Fruit fly (Drosophila melanogaster) whole organism, embryonic: Measurements from ENCODE around the gene CG13928.

Experiments used
- Adf1 ChIP-seq: fragments of 200-800 bp; sonication (Bioruptor generic); IDR thresholded peaks from 2 replicates; pipeline ENCODE4 v1.3.6; 2022; ENCODE audit warnings: missing biosample characterization, missing genetic modification characterization
- CG11504 ChIP-seq: fragments of 200-800 bp; sonication (Bioruptor generic); optimal IDR thresholded peaks from 3 replicates; lab custom pipeline; 2019; ENCODE audit warnings: missing biosample characterization, mild to moderate bottlenecking, missing genetic modification characterization, moderate library complexity
- CG18619 ChIP-seq: fragments of 200-800 bp; sonication (Bioruptor generic); optimal IDR thresholded peaks from 3 replicates; lab custom pipeline; 2017; ENCODE audit warnings: missing biosample characterization, mild to moderate bottlenecking, missing genetic modification characterization
- CG34376 ChIP-seq: fragments of 200-800 bp; sonication (Bioruptor generic); optimal IDR thresholded peaks from 2 replicates; lab custom pipeline; 2018; ENCODE audit warnings: missing biosample characterization, mild to moderate bottlenecking, missing genetic modification characterization
- Dip2 ChIP-seq: fragments of 200-800 bp; sonication (Bioruptor generic); IDR thresholded peaks from 2 replicates; pipeline ENCODE4 v1.3.6; 2022; ENCODE audit warnings: missing biosample characterization, missing genetic modification characterization
- Ptx1 ChIP-seq: fragments of 200-800 bp; sonication (Bioruptor generic); IDR thresholded peaks from 2 replicates; pipeline ENCODE4 v1.3.6; 2022; ENCODE audit warnings: missing biosample characterization, missing genetic modification characterization
- Ssrp ChIP-seq: fragments of 200-800 bp; sonication (Bioruptor generic); optimal IDR thresholded peaks from 2 replicates; lab custom pipeline; 2018; ENCODE audit warnings: missing biosample characterization, mild to moderate bottlenecking, missing genetic modification characterization, moderate library complexity
- br ChIP-seq: fragments of >200 bp; optimal IDR thresholded peaks from 2 replicates; lab custom pipeline; 2017
- croc ChIP-seq: fragments of 200-800 bp; sonication (Bioruptor generic); conservative IDR thresholded peaks from 3 replicates; pipeline ENCODE4 v1.3.6; 2022; ENCODE audit warnings: missing biosample characterization, missing genetic modification characterization
- mam ChIP-seq: fragments of 200-800 bp; sonication (Bioruptor generic); optimal IDR thresholded peaks from 3 replicates; lab custom pipeline; 2016; ENCODE audit warnings: missing biosample characterization, missing genetic modification characterization
- tgo ChIP-seq: fragments of 200-800 bp; sonication (Bioruptor generic); IDR thresholded peaks from 3 replicates; pipeline ENCODE4 v1.3.6; 2022; ENCODE audit warnings: missing biosample characterization, missing genetic modification characterization

DNA sequence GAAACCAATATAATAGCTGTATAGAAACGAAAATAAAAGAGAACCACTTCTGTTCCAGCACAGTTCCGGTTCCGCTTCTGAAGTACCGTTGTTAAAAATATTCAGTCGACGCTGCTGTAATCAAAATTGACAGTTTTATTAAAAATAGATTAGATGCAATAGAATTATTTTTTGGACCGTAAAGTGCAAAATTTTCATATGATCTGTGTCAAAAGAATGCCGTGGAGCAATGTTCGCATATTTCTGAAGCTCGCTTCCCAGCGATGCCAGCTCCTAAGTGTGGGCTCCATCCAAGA lies 25.4 kb downstream of the CG13928 start, which contains the start of the genes CG18170 and CG33791:
- TF ChIP-seq CG11504 (tag; lab: Kevin White, UChicago) (no peak), Dip2 (no peak), Adf1 (GFP tag; lab: Robert Waterston, UW) (no peak), Ssrp (tag; lab: Kevin White, UChicago) (no peak), br (lab: Kevin White, UChicago) (no peak), croc (GFP tag; lab: Robert Waterston, UW) (no peak), CG34376 (GFP tag; lab: Kevin White, UChicago) (no peak), mam (GFP tag; lab: Kevin White, UChicago) (no peak), CG18619 (GFP tag; lab: Kevin White, UChicago) (no peak), Ptx1 (GFP tag; lab: Robert Waterston, UW) (no peak), tgo (GFP tag; lab: Robert Waterston, UW) (no peak)
